Worm (Caenorhabditis elegans) whole organism, L4 larva: ENCODE results near the gene F47F2.1.

ENCODE experiments used
- D1046.2 ChIP-seq: fragments of 200-800 bp; sonication (Bioruptor generic); IDR thresholded peaks from 2 replicates; pipeline ENCODE4 v1.3.6; 2022; ENCODE audit warnings: missing genetic modification characterization, missing compliant biosample characterization
- F10B5.3 ChIP-seq: sonication (generic microtip); optimal IDR thresholded peaks from 2 replicates; lab custom pipeline; 2016; ENCODE audit warnings: mild to moderate bottlenecking, missing genetic modification characterization, missing compliant biosample characterization
- T20F7.1 ChIP-seq: fragments of 200-800 bp; sonication (Bioruptor generic); optimal IDR thresholded peaks from 2 replicates; lab custom pipeline; 2018; ENCODE audit warnings: mild to moderate bottlenecking, missing genetic modification characterization, missing compliant biosample characterization
- Y105C5A.15 ChIP-seq: fragments of 200-800 bp; sonication (Bioruptor generic); IDR thresholded peaks from 2 replicates; pipeline ENCODE4 v1.3.6; 2022; ENCODE audit warnings: missing genetic modification characterization, missing compliant biosample characterization
- Y48G9A.11 ChIP-seq: fragments of 200-800 bp; sonication (Bioruptor generic); IDR thresholded peaks from 2 replicates; pipeline ENCODE4 v1.3.6; 2022; ENCODE audit warnings: missing genetic modification reagents, missing genetic modification characterization, missing compliant biosample characterization
- Y75B8A.6 ChIP-seq: fragments of 200-800 bp; sonication (Bioruptor generic); IDR thresholded peaks from 2 replicates; pipeline ENCODE4 v1.3.6; 2022; ENCODE audit warnings: missing genetic modification reagents, missing genetic modification characterization, missing compliant biosample characterization
- aha-1 ChIP-seq: fragments of 150-350 bp; peaks from one replicate; lab custom pipeline; 2014; ENCODE audit warnings: missing biosample characterization, missing genetic modification characterization
- arid-1 ChIP-seq: fragments of 200-800 bp; sonication (Bioruptor generic); conservative IDR thresholded peaks from 2 replicates; pipeline ENCODE4 v1.3.6; 2022; ENCODE audit warnings: missing genetic modification reagents, missing genetic modification characterization, missing compliant biosample characterization
- ceh-82 ChIP-seq: sonication (generic microtip); optimal IDR thresholded peaks from 2 replicates; lab custom pipeline; 2017; ENCODE audit warnings: missing biosample characterization, missing genetic modification characterization
- ces-1 ChIP-seq: fragments of 150-350 bp; sonication (generic microtip); optimal IDR thresholded peaks from 4 replicates; lab custom pipeline; 2014; ENCODE audit warnings: missing biosample characterization, missing genetic modification reagents, missing genetic modification characterization
- daf-12 ChIP-seq: fragments of 150-350 bp; optimal IDR thresholded peaks from 2 replicates; lab custom pipeline; 2014; ENCODE audit warnings: missing biosample characterization, missing genetic modification reagents, missing genetic modification characterization
- daf-16 ChIP-seq, 3 experiments: sonication (generic microtip); optimal IDR thresholded peaks; 2 replicates each; lab custom pipeline; 2016 to 2017; ENCODE audit warnings: missing genetic modification characterization in 3 of 3, missing genetic modification reagents in 3 of 3, mild to moderate bottlenecking in 2 of 3, missing compliant biosample characterization in 2 of 3, missing biosample characterization in 1 of 3, moderate library complexity in 1 of 3
- dmd-6 ChIP-seq: fragments of 200-800 bp; sonication (Bioruptor generic); IDR thresholded peaks from 2 replicates; pipeline ENCODE4 v1.3.6; 2022; ENCODE audit warnings: missing genetic modification reagents, missing genetic modification characterization, missing compliant biosample characterization
- dpl-1 ChIP-seq: fragments of 150-350 bp; optimal IDR thresholded peaks from 2 replicates; lab custom pipeline; 2014; ENCODE audit warnings: missing biosample characterization, missing genetic modification reagents, missing genetic modification characterization
- dve-1 ChIP-seq: sonication (generic microtip); optimal IDR thresholded peaks from 2 replicates; lab custom pipeline; 2017; ENCODE audit warnings: antibody characterized with exemption, mild to moderate bottlenecking, missing genetic modification characterization, missing compliant biosample characterization; ENCODE audit not compliant: insufficient read depth
- egl-27 ChIP-seq: sonication (generic microtip); optimal IDR thresholded peaks from 3 replicates; lab custom pipeline; 2017; ENCODE audit warnings: missing biosample characterization, missing genetic modification reagents, missing genetic modification characterization
- fkh-10 ChIP-seq: fragments of 150-350 bp; optimal IDR thresholded peaks from 2 replicates; lab custom pipeline; 2014; ENCODE audit warnings: missing biosample characterization, missing genetic modification reagents, missing genetic modification characterization
- hlh-11 ChIP-seq: fragments of 200-800 bp; sonication (Bioruptor generic); optimal IDR thresholded peaks from 2 replicates; lab custom pipeline; 2018; ENCODE audit warnings: mild to moderate bottlenecking, missing genetic modification characterization, missing compliant biosample characterization
- hlh-30 ChIP-seq: sonication (generic microtip); optimal IDR thresholded peaks from 2 replicates; lab custom pipeline; 2017; ENCODE audit warnings: antibody characterized with exemption, mild to moderate bottlenecking, missing genetic modification characterization, missing compliant biosample characterization; ENCODE audit not compliant: insufficient read depth
- lim-7 ChIP-seq: fragments of 200-800 bp; sonication (Bioruptor generic); IDR thresholded peaks from 2 replicates; pipeline ENCODE4 v1.3.6; 2022; ENCODE audit warnings: missing genetic modification characterization, missing compliant biosample characterization
- lin-1 ChIP-seq: fragments of 200-800 bp; sonication (Bioruptor generic); IDR thresholded peaks from 2 replicates; pipeline ENCODE4 v1.3.6; 2022; ENCODE audit warnings: missing genetic modification reagents, missing genetic modification characterization, missing compliant biosample characterization
- lin-38 ChIP-seq: fragments of 200-800 bp; sonication (Bioruptor generic); IDR thresholded peaks from 2 replicates; pipeline ENCODE4 v1.3.6; 2022; ENCODE audit warnings: missing genetic modification reagents, missing genetic modification characterization, missing compliant biosample characterization
- lsy-2 ChIP-seq, 2 experiments: fragments of 150-350 bp in 1 of 2; sonication (generic microtip) in 1 of 2; optimal IDR thresholded peaks; 2 replicates each; lab custom pipeline; 2014 to 2017; ENCODE audit warnings: missing biosample characterization in 2 of 2, missing genetic modification characterization in 2 of 2
- mdl-1 ChIP-seq, 2 experiments: fragments of 150-350 bp in 1 of 2; sonication (generic microtip) in 1 of 2; optimal IDR thresholded peaks; 2 replicates each; lab custom pipeline; 2014 to 2017; ENCODE audit warnings: missing biosample characterization in 2 of 2, missing genetic modification characterization in 2 of 2
- mdt-29 ChIP-seq: fragments of 200-800 bp; sonication (Bioruptor generic); IDR thresholded peaks from 2 replicates; pipeline ENCODE4 v1.3.6; 2022; ENCODE audit warnings: missing genetic modification reagents, missing genetic modification characterization, missing compliant biosample characterization
- mep-1 ChIP-seq: fragments of 150-350 bp; sonication (generic microtip); optimal IDR thresholded peaks from 3 replicates; lab custom pipeline; 2014; ENCODE audit warnings: missing biosample characterization, missing genetic modification characterization
- mes-2 ChIP-seq: sonication (generic microtip); optimal IDR thresholded peaks from 2 replicates; lab custom pipeline; 2016; ENCODE audit warnings: missing genotype, mild to moderate bottlenecking, missing genetic modification characterization, missing compliant biosample characterization; ENCODE audit not compliant: poor library complexity, severe bottlenecking
- nhr-111 ChIP-seq: fragments of 200-800 bp; sonication (Bioruptor generic); optimal IDR thresholded peaks from 2 replicates; lab custom pipeline; 2018; ENCODE audit warnings: mild to moderate bottlenecking, missing genetic modification characterization, missing compliant biosample characterization
- nhr-237 ChIP-seq: sonication (generic microtip); optimal IDR thresholded peaks from 2 replicates; lab custom pipeline; 2017; ENCODE audit warnings: missing biosample characterization, missing genetic modification characterization
- nhr-25 ChIP-seq: sonication (generic microtip); optimal IDR thresholded peaks from 2 replicates; lab custom pipeline; 2017; ENCODE audit warnings: missing genetic modification characterization, mild to moderate bottlenecking, missing compliant biosample characterization, antibody characterized with exemption, moderate library complexity, borderline replicate concordance; ENCODE audit not compliant: insufficient read depth
- nhr-28 ChIP-seq: fragments of 150-350 bp; optimal IDR thresholded peaks from 2 replicates; lab custom pipeline; 2014; ENCODE audit warnings: missing biosample characterization, missing genetic modification characterization
- nhr-41 ChIP-seq: fragments of 200-800 bp; sonication (Bioruptor generic); IDR thresholded peaks from 2 replicates; pipeline ENCODE4 v1.3.6; 2022; ENCODE audit warnings: missing genetic modification reagents, missing genetic modification characterization, missing compliant biosample characterization
- nhr-48 ChIP-seq: sonication (generic microtip); optimal IDR thresholded peaks from 2 replicates; lab custom pipeline; 2016; ENCODE audit warnings: mild to moderate bottlenecking, missing genetic modification characterization, missing compliant biosample characterization
- nhr-6 ChIP-seq: fragments of 150-350 bp; optimal IDR thresholded peaks from 2 replicates; lab custom pipeline; 2014; ENCODE audit warnings: missing biosample characterization, missing genetic modification characterization
- nhr-76 ChIP-seq: fragments of 150-350 bp; optimal IDR thresholded peaks from 2 replicates; lab custom pipeline; 2014; ENCODE audit warnings: missing biosample characterization, missing genetic modification characterization
- pha-4 ChIP-seq, 2 experiments: fragments of 150-350 bp in 1 of 2; fragments of 200-800 bp in 1 of 2; sonication (Bioruptor generic) in 1 of 2; IDR thresholded peaks in 1 of 2; optimal IDR thresholded peaks in 1 of 2; 2 replicates each; pipeline versions ENCODE4 v1.3.6 to Lab custom; 2014 to 2022; ENCODE audit warnings: missing genetic modification characterization in 2 of 2, missing genetic modification reagents in 2 of 2, missing biosample characterization in 1 of 2, missing compliant biosample characterization in 1 of 2
- php-3 ChIP-seq: fragments of 200-800 bp; sonication (Bioruptor generic); IDR thresholded peaks from 2 replicates; pipeline ENCODE4 v1.3.6; 2022; ENCODE audit warnings: missing genetic modification reagents, missing genetic modification characterization, missing compliant biosample characterization
- pqm-1 ChIP-seq: sonication (generic microtip); optimal IDR thresholded peaks from 2 replicates; lab custom pipeline; 2017; ENCODE audit warnings: missing biosample characterization, missing genetic modification characterization
- sdz-12 ChIP-seq: fragments of 200-800 bp; sonication (Bioruptor generic); optimal IDR thresholded peaks from 2 replicates; lab custom pipeline; 2018; ENCODE audit warnings: mild to moderate bottlenecking, missing genetic modification characterization, missing compliant biosample characterization
- spr-1 ChIP-seq: sonication (generic microtip); optimal IDR thresholded peaks from 2 replicates; lab custom pipeline; 2016; ENCODE audit warnings: mild to moderate bottlenecking, missing genetic modification characterization, missing compliant biosample characterization
- tag-97 ChIP-seq: fragments of 200-800 bp; sonication (Bioruptor generic); IDR thresholded peaks from 2 replicates; pipeline ENCODE4 v1.3.6; 2022; ENCODE audit warnings: missing genetic modification characterization, missing compliant biosample characterization
- tra-1 ChIP-seq: fragments of 200-800 bp; sonication (Bioruptor generic); IDR thresholded peaks from 2 replicates; pipeline ENCODE4 v1.3.6; 2022; ENCODE audit warnings: missing genetic modification reagents, missing genetic modification characterization, missing compliant biosample characterization
- unc-62 ChIP-seq, 3 experiments: fragments of 150-350 bp in 1 of 3; sonication (generic microtip); optimal IDR thresholded peaks in 2 of 3; peaks in 1 of 3; 1 replicate in 1 of 3; 2 replicates in 2 of 3; lab custom pipeline; 2014 to 2017; ENCODE audit warnings: missing biosample characterization in 3 of 3, missing genetic modification characterization in 3 of 3, missing genetic modification reagents in 3 of 3, missing genotype in 1 of 3
- ztf-7 ChIP-seq: fragments of 150-350 bp; optimal IDR thresholded peaks from 2 replicates; lab custom pipeline; 2014; ENCODE audit warnings: missing biosample characterization, missing genetic modification characterization

F47F2.1 gene

DNA sequence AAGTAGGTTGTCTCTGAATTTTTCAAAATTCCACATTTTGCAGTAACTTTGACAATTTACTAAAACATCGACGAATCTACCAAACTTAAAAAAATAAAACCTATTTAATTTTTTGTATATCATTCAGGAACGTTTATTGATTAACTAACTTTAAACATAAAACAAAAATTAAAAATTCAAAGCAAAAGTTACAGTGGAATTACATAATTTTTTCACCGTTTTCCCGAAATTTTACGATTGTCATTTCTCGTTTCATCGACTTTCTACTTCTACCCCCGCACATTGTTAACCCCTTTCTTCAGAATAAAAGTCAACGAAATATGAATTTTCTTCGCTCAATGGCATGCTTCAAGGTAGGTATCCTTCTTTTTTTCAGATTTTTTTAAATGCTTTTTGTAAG is at the start of gene F47F2.1:
Gene F47F2.1 (plus strand): TSS at position 301 of the 400 bp plus-strand sequence.
- TF ChIP-seq sdz-12 (no peak), pha-4 (GFP tag; IDR thresholded peaks at IDR 0.05; lab: Robert Waterston, UW) (no peak), pha-4 (tag; optimal IDR thresholded peaks at IDR 0.05; lab: Kevin White, UChicago) (no peak), ces-1 (no peak), nhr-76 (no peak), nhr-6 (tag; lab: Kevin White, UChicago) (no peak), egl-27 (tag; lab: Kevin White, UChicago) (no peak), nhr-41 (no peak), lin-38 (GFP tag; lab: Robert Waterston, UW) (no peak), Y75B8A.6 (GFP tag; lab: Robert Waterston, UW) (no peak), mdt-29 (no peak), spr-1 (tag; lab: Kevin White, UChicago) (no peak), aha-1 (tag; lab: Kevin White, UChicago) (no peak), Y48G9A.11 (GFP tag; lab: Robert Waterston, UW) (no peak), nhr-25 (tag; lab: Kevin White, UChicago) (no peak), D1046.2 (GFP tag; lab: Robert Waterston, UW) (no peak), tag-97 (no peak), arid-1 (GFP tag; lab: Robert Waterston, UW) (no peak)

DNA sequence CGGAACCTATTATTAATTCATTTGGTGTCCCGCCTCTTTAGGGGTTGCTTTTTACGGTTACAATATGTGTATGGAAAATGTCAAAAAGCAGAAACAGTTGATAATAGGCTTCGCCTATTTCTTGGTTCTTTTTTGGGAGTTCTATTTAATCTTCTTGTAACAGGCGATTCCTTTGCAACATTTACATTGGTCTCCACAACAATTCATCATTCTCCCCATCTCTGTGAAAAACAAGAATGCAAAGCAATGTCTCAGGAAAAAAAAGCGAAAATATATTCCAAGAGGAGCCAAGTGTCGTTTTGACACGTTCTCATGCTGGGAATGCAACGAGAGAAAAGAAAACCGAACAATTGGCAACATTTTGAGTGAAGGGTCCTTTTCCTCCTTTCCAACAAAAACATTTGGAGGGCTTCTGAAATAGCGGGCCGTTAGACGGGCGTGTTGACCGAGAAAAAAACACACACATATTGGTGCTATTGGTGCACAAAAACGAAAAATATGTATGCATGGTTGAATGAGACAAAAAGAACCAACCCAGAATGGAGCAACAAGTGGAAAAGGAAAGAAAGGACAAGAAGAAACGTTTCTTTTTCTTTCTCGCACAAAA is 49.6 kb upstream of the F47F2.1 start:
- TF ChIP-seq nhr-237 (tag; lab: Kevin White, UChicago) (no peak), aha-1 (tag; lab: Kevin White, UChicago) (peak; percentile 58), unc-62 (GFP tag; optimal IDR thresholded peaks at IDR 0.05 in 1 of 2; lab: Kevin White, UChicago) (peak in 1 of 2 experiments; percentile 98), unc-62 (tag; optimal IDR thresholded peaks at IDR 0.05; lab: Kevin White, UChicago) (no peak), daf-16 (GFP tag; optimal IDR thresholded peaks at IDR 0.05; lab: Kevin White, UChicago) (peak in 1 of 2 experiments; percentile 78), daf-16 (tag; optimal IDR thresholded peaks at IDR 0.05; lab: Kevin White, UChicago) (no peak), fkh-10 (peak; percentile 58), ceh-82 (tag; lab: Kevin White, UChicago) (no peak), daf-12 (tag; lab: Kevin White, UChicago) (no peak)

DNA sequence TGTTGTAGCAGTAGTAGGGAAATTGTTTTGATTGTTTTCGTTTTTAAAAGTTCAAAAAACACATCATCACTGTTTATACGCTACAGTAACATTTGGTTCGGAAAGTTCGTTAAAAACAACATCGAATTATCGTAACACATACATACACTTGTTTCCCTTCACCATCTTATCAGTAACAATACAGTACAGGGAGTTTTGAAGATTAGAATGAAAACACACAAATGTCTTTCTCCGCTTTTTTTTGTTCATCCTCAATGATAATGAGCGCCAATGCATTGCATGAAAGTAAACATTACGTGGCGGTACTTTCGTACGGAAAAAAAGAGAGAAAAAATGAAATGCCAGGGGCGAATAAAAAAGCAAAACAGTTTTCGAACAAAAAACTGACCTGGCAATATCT is 48.7 kb upstream of the F47F2.1 start:
- TF ChIP-seq nhr-48 (peak; percentile 68), nhr-111 (GFP tag; lab: Kevin White, UChicago) (no peak), dve-1 (tag; lab: Kevin White, UChicago) (peak; percentile 96), pha-4 (GFP tag; IDR thresholded peaks at IDR 0.05; lab: Robert Waterston, UW) (no peak), pha-4 (tag; optimal IDR thresholded peaks at IDR 0.05; lab: Kevin White, UChicago) (peak; percentile 29), mep-1 (tag; lab: Kevin White, UChicago) (peak; percentile 55), lim-7 (no peak), lin-1 (0 out of 2 replicates have a peak, but pooled peaks have one; percentile 28), unc-62 (GFP tag; optimal IDR thresholded peaks at IDR 0.05 in 1 of 2; lab: Kevin White, UChicago) (peak in 1 of 2 experiments; percentile 23), unc-62 (tag; optimal IDR thresholded peaks at IDR 0.05; lab: Kevin White, UChicago) (no peak), mdl-1 (tag; optimal IDR thresholded peaks at IDR 0.05; lab: Kevin White, UChicago) (peak in 1 of 2 experiments; percentile 19), aha-1 (tag; lab: Kevin White, UChicago) (peak; percentile 83), dmd-6 (peak; percentile 77), dpl-1 (GFP tag; lab: Kevin White, UChicago) (no peak), hlh-30 (no peak), Y105C5A.15 (no peak), mes-2 (tag; lab: Kevin White, UChicago) (peak; percentile 25), nhr-28 (tag; lab: Kevin White, UChicago) (peak; percentile 96), T20F7.1 (peak; percentile 47), pqm-1 (tag; lab: Kevin White, UChicago) (peak; percentile 98), ztf-7 (tag; lab: Kevin White, UChicago) (no peak), spr-1 (tag; lab: Kevin White, UChicago) (no peak), lsy-2 (tag; optimal IDR thresholded peaks at IDR 0.05; lab: Kevin White, UChicago) (peak in 1 of 2 experiments; percentile 37), tra-1 (GFP tag; lab: Robert Waterston, UW) (peak; percentile 50; the same call in 1 of the 2 replicates), F10B5.3 (tag; lab: Kevin White, UChicago) (no peak), hlh-11 (tag; lab: Kevin White, UChicago) (peak; percentile 86), php-3 (GFP tag; lab: Robert Waterston, UW) (peak; percentile 63; the same call in 1 of the 2 replicates), arid-1 (GFP tag; lab: Robert Waterston, UW) (no peak)
